Fruit fly (Drosophila melanogaster) Kc167 (cell line): Measurements from ENCODE around the gene CG13071.

Source experiments
- Myc ChIP-seq: fragments of >200 bp; optimal IDR thresholded peaks from 2 replicates; lab custom pipeline; 2017; ENCODE audit warnings: missing external identifiers
- Sin3A ChIP-seq: fragments of >200 bp; optimal IDR thresholded peaks from 2 replicates; lab custom pipeline; 2018; ENCODE audit warnings: missing external identifiers
- h ChIP-seq: fragments of >200 bp; optimal IDR thresholded peaks from 3 replicates; lab custom pipeline; 2018; ENCODE audit warnings: missing external identifiers
- insv ChIP-seq: fragments of >200 bp; optimal IDR thresholded peaks from 3 replicates; lab custom pipeline; 2018; ENCODE audit warnings: missing external identifiers
- psq ChIP-seq: fragments of >200 bp; optimal IDR thresholded peaks from 2 replicates; lab custom pipeline; 2017; ENCODE audit warnings: missing external identifiers
- ttk ChIP-seq: sonication (Bioruptor generic); optimal IDR thresholded peaks from 2 replicates; lab custom pipeline; 2017; ENCODE audit warnings: missing external identifiers

The CG13071 gene

DNA sequence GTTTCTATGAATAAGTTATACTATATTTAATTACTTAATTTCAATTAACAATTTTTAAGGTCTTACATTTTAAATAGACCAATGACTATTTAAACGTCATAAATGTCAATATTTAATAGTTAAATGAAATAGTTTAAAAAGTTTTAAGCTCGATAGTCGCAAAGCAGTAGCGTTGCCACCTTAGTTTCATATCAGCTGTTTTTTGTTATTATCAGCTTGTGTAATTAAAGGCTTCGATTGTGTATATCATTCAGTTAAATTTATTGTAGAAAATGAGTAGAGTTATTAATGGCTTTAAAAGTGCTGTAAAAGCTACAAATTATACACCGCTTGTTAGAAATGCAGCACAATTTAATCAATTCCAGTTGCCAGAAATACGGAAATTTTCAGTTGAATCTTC is 29.6 kb upstream of the CG13071 start, which contains the start of gene Hsc20:
Gene Hsc20, plus strand, starts transcription at position 204 of the 400 bp plus-strand sequence.
- TF ChIP-seq h: no peak

- TF ChIP-seq psq (no peak), ttk (lab: Kevin White, UChicago) (no peak), Sin3A (lab: Kevin White, UChicago) (no peak), Myc (no peak), insv (lab: Kevin White, UChicago) (no peak), h (no peak)
Measured at dm6 chr3L:16233850-16234494, 28.6 kb upstream of the CG13071 start.

- TF ChIP-seq h: no peak
- TF ChIP-seq psq: no peak
- TF ChIP-seq Sin3A (lab: Kevin White, UChicago): no peak
- TF ChIP-seq Myc: no peak
- TF ChIP-seq ttk (lab: Kevin White, UChicago): no peak
- no peak for TF ChIP-seq insv (lab: Kevin White, UChicago)
Measured at dm6 chr3L:16241296-16241695, 21.2 kb upstream of the CG13071 start.

- no peak for TF ChIP-seq Myc
- no peak for TF ChIP-seq insv (lab: Kevin White, UChicago)
- TF ChIP-seq Sin3A (lab: Kevin White, UChicago): no peak
- no peak for TF ChIP-seq h
- TF ChIP-seq ttk (lab: Kevin White, UChicago): no peak
- TF ChIP-seq psq: no peak
Measured at dm6 chr3L:16252255-16252654, 10.3 kb upstream of the CG13071 start, which contains the start of gene CG13055. Gene CG13055, minus strand, starts transcription at chr3L:16252355.

dm6 chr3L:16257118-16257627 is 5.4 kb upstream of the CG13071 start, which contains the start of gene CG13054:
Gene CG13054, minus strand, starts transcription at chr3L:16257191.
- TF ChIP-seq insv (lab: Kevin White, UChicago) (no peak), h (no peak), Sin3A (lab: Kevin White, UChicago) (no peak), ttk (lab: Kevin White, UChicago) (no peak), Myc (no peak), psq (no peak)

dm6 chr3L:16259552-16259951 is 3.0 kb upstream of the CG13071 start, which contains the start of gene CG13053:
Gene CG13053, minus strand, starts transcription at chr3L:16259722.
- no peak for TF ChIP-seq Myc
- no peak for TF ChIP-seq ttk (lab: Kevin White, UChicago)
- no peak for TF ChIP-seq h
- no peak for TF ChIP-seq psq
- no peak for TF ChIP-seq insv (lab: Kevin White, UChicago)
- no peak for TF ChIP-seq Sin3A (lab: Kevin White, UChicago)

dm6 chr3L:16261505-16261904 is 1.0 kb upstream of the CG13071 start, which contains the start of gene CG34247:
Gene CG34247, minus strand, starts transcription at chr3L:16261605.
- TF ChIP-seq psq: no peak
- TF ChIP-seq h: no peak
- TF ChIP-seq ttk (lab: Kevin White, UChicago): no peak
- no peak for TF ChIP-seq insv (lab: Kevin White, UChicago)
- TF ChIP-seq Sin3A (lab: Kevin White, UChicago): no peak
- no peak for TF ChIP-seq Myc

DNA sequence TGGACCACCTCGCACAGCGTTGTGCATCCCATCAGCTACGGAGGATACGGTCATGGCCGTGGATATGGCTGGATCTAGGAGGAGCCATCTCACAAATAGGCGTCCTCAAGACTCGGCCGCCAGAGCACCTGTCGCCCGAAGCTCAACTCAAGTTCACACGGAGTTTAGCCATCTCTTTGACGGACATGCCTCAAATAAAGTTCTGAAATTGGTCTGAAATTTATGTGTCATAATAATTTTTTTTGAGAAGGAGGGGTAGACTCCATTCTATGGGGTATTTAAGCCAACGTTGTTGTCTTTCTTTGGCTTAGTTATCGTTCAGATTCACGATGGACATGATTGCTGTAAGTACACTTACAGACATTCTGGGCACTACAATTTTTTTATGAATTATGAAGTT is 503 bp downstream of the CG13071 start, which contains the start of gene CG13070:
Gene CG13070, plus strand, starts transcription at position 301 of the 400 bp plus-strand sequence.
- TF ChIP-seq insv (lab: Kevin White, UChicago) (no peak), Sin3A (lab: Kevin White, UChicago) (no peak), Myc (no peak), h (no peak), psq (no peak), ttk (lab: Kevin White, UChicago) (no peak)

DNA sequence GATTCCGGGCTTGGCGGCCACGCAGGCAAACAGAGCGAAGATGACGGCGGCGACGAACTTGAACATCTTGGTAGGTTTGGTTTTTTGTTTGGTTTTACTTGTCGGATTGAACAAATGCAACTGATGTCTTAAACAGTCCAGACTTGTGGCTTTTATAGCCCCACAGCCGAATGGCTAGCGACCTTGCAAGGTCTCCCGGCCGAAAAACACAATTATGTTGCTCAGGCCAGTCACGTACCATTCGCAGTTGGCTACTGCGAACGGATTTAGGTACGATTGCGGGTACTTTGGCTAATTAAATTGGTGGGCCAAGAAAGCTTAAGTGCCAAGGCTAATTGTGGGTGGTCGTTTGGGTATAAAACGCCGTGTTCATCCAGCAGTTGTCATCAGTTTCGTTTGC is 2.5 kb downstream of the CG13071 start, which contains the start of the genes CG13051 and CG13069:
Gene CG13051, minus strand, starts transcription at position 101 of the 400 bp plus-strand sequence.
Gene CG13069, plus strand, starts transcription at position 386 of the 400 bp plus-strand sequence.
- TF ChIP-seq insv (lab: Kevin White, UChicago) (no peak), h (no peak)

DNA sequence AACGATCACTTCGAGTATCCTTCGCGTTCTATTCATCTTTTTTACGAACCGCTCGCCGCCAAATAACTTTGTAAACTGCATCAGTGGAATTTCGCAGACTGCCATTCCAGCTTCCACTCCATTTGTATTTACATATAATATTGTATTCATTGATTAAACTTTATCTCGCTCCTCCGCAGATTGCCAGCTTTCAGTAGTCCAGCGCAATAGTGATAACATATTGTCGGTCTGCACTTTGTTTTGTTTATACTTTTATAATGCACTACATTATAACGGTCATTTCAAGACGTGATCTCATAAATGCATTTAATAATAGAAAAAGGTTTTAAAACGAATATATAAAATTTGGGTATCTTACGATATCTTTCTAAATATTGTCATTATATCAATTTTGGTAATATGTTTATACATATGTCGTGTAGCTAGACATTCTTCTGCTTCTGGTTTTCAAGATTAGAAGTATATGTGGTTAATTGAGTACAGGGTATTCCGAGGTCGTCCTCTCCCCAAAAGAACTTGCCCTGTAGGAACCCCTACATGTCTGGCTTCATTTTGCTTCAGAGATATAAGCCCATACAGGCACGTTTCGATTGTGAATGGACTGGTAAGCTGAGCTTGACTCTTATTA is 5.7 kb downstream of the CG13071 start, which contains the start of gene CG4950:
Gene CG4950, minus strand, starts transcription at position 51 of the 628 bp plus-strand sequence.
- no peak for TF ChIP-seq Sin3A (lab: Kevin White, UChicago)
- no peak for TF ChIP-seq psq
- no peak for TF ChIP-seq Myc
- TF ChIP-seq insv (lab: Kevin White, UChicago): no peak
- TF ChIP-seq ttk (lab: Kevin White, UChicago): no peak
- no peak for TF ChIP-seq h

- TF ChIP-seq psq (no peak), Sin3A (lab: Kevin White, UChicago) (no peak), ttk (lab: Kevin White, UChicago) (no peak), insv (lab: Kevin White, UChicago) (no peak), h (no peak), Myc (no peak)
Measured at dm6 chr3L:16269092-16269491, 6.6 kb downstream of the CG13071 start, which contains the start of gene CG13068. Gene CG13068, plus strand, starts transcription at chr3L:16269392.

dm6 chr3L:16270802-16271332 is 8.3 kb downstream of the CG13071 start, which contains the start of the genes CG34248 and CG13067:
Gene CG34248, minus strand, starts transcription at chr3L:16270902.
Gene CG13067, plus strand, starts transcription at chr3L:16271282.
- no peak for TF ChIP-seq psq
- no peak for TF ChIP-seq Sin3A (lab: Kevin White, UChicago)
